Fruit fly (Drosophila melanogaster) whole organism, embryonic: ENCODE results near the gene Pex10.

Source experiments
- Abd-B ChIP-seq: fragments of 200-800 bp; sonication (Bioruptor generic); optimal IDR thresholded peaks from 2 replicates; lab custom pipeline; 2018; ENCODE audit warnings: missing biosample characterization, mild to moderate bottlenecking, missing genetic modification characterization, moderate library complexity
- Adf1 ChIP-seq: fragments of 200-800 bp; sonication (Bioruptor generic); IDR thresholded peaks from 2 replicates; pipeline ENCODE4 v1.3.6; 2022; ENCODE audit warnings: missing biosample characterization, missing genetic modification characterization
- CG10543 ChIP-seq: fragments of 200-800 bp; sonication (Bioruptor generic); optimal IDR thresholded peaks from 3 replicates; lab custom pipeline; 2017; ENCODE audit warnings: missing biosample characterization, mild to moderate bottlenecking, missing genetic modification characterization, moderate library complexity
- CG10959 ChIP-seq: fragments of 200-800 bp; sonication (Bioruptor generic); IDR thresholded peaks from 2 replicates; pipeline ENCODE4 v1.3.6; 2022; ENCODE audit warnings: missing biosample characterization, missing genetic modification characterization
- CG11398 ChIP-seq: fragments of 200-800 bp; sonication (Bioruptor generic); optimal IDR thresholded peaks from 2 replicates; lab custom pipeline; 2016; ENCODE audit warnings: missing biosample characterization, missing genetic modification characterization
- CG11504 ChIP-seq: fragments of 200-800 bp; sonication (Bioruptor generic); optimal IDR thresholded peaks from 3 replicates; lab custom pipeline; 2019; ENCODE audit warnings: missing biosample characterization, mild to moderate bottlenecking, missing genetic modification characterization, moderate library complexity
- CG11560 ChIP-seq: fragments of 200-800 bp; sonication (Bioruptor generic); IDR thresholded peaks from 3 replicates; pipeline ENCODE4 v1.3.6; 2022; ENCODE audit warnings: missing biosample characterization, missing genetic modification characterization
- CG13287 ChIP-seq: fragments of 200-800 bp; sonication (Bioruptor generic); IDR thresholded peaks from 2 replicates; pipeline ENCODE4 v1.3.6; 2022; ENCODE audit warnings: missing biosample characterization, missing genetic modification characterization; ENCODE audit not compliant: partially characterized antibody
- CG15514 ChIP-seq: fragments of 200-800 bp; sonication (Bioruptor generic); optimal IDR thresholded peaks from 3 replicates; lab custom pipeline; 2017; ENCODE audit warnings: missing biosample characterization, missing genetic modification characterization, mild to moderate bottlenecking, moderate library complexity, missing genetic modification reagents
- CG17186 ChIP-seq: fragments of 200-800 bp; sonication (Bioruptor generic); optimal IDR thresholded peaks from 3 replicates; lab custom pipeline; 2017; ENCODE audit warnings: missing biosample characterization, missing genetic modification reagents, missing genetic modification characterization
- CG17328 ChIP-seq: fragments of 200-800 bp; sonication (Bioruptor generic); IDR thresholded peaks from 2 replicates; pipeline ENCODE4 v1.3.6; 2022; ENCODE audit warnings: missing biosample characterization, missing genetic modification characterization
- CG18476 ChIP-seq: fragments of 200-800 bp; sonication (Bioruptor generic); optimal IDR thresholded peaks from 2 replicates; lab custom pipeline; 2016; ENCODE audit warnings: missing biosample characterization, mild to moderate bottlenecking, missing genetic modification characterization
- CG2875 ChIP-seq: fragments of 200-800 bp; sonication (Bioruptor generic); optimal IDR thresholded peaks from 2 replicates; lab custom pipeline; 2017; ENCODE audit warnings: missing biosample characterization, mild to moderate bottlenecking, missing genetic modification characterization, missing genetic modification reagents
- CG3163 ChIP-seq: fragments of 200-800 bp; sonication (Bioruptor generic); optimal IDR thresholded peaks from 3 replicates; lab custom pipeline; 2016; ENCODE audit warnings: missing biosample characterization, missing genetic modification characterization
- CG7357 ChIP-seq: fragments of 200-800 bp; sonication (Bioruptor generic); IDR thresholded peaks from 3 replicates; pipeline ENCODE4 v1.3.6; 2022; ENCODE audit warnings: missing biosample characterization, missing genetic modification characterization
- CG7372 ChIP-seq: fragments of 200-800 bp; sonication (Bioruptor generic); IDR thresholded peaks from 2 replicates; pipeline ENCODE4 v1.3.6; 2022; ENCODE audit warnings: missing biosample characterization, missing genetic modification characterization
- CG7839 ChIP-seq: fragments of 200-800 bp; sonication (Bioruptor generic); optimal IDR thresholded peaks from 3 replicates; lab custom pipeline; 2018; ENCODE audit warnings: missing biosample characterization, mild to moderate bottlenecking, missing genetic modification characterization, moderate library complexity
- Chrac-16 ChIP-seq: fragments of 200-800 bp; sonication (Bioruptor generic); optimal IDR thresholded peaks from 3 replicates; lab custom pipeline; 2016; ENCODE audit warnings: missing biosample characterization, missing genetic modification characterization
- Dip2 ChIP-seq: fragments of 200-800 bp; sonication (Bioruptor generic); IDR thresholded peaks from 2 replicates; pipeline ENCODE4 v1.3.6; 2022; ENCODE audit warnings: missing biosample characterization, missing genetic modification characterization
- Doc2 ChIP-seq: fragments of 200-800 bp; sonication (Bioruptor generic); IDR thresholded peaks from 2 replicates; pipeline ENCODE4 v1.3.6; 2022; ENCODE audit warnings: missing biosample characterization, missing genetic modification characterization
- H2.0 ChIP-seq: fragments of 200-800 bp; sonication (Bioruptor generic); IDR thresholded peaks from 2 replicates; pipeline ENCODE4 v1.3.6; 2022; ENCODE audit warnings: missing biosample characterization, missing genetic modification characterization
- HLHmδ ChIP-seq: fragments of 200-800 bp; sonication (Bioruptor generic); optimal IDR thresholded peaks from 2 replicates; lab custom pipeline; 2018; ENCODE audit warnings: missing biosample characterization, mild to moderate bottlenecking, missing genetic modification characterization, moderate library complexity
- Hmr ChIP-seq: fragments of 200-800 bp; sonication (Bioruptor generic); optimal IDR thresholded peaks from 3 replicates; lab custom pipeline; 2017; ENCODE audit warnings: mild to moderate bottlenecking, missing biosample characterization, missing genetic modification reagents, missing genetic modification characterization
- Hr39 ChIP-seq: fragments of >200 bp; optimal IDR thresholded peaks from 2 replicates; lab custom pipeline; 2017
- Sin3A ChIP-seq: fragments of >200 bp; optimal IDR thresholded peaks from 2 replicates; lab custom pipeline; 2018
- Spps ChIP-seq: fragments of 200-800 bp; sonication (Bioruptor generic); optimal IDR thresholded peaks from 2 replicates; lab custom pipeline; 2018; ENCODE audit warnings: missing biosample characterization, mild to moderate bottlenecking, missing genetic modification characterization
- YL-1 ChIP-seq: fragments of 200-800 bp; sonication (Bioruptor generic); optimal IDR thresholded peaks from 3 replicates; lab custom pipeline; 2017; ENCODE audit warnings: missing biosample characterization, mild to moderate bottlenecking, missing genetic modification characterization
- br ChIP-seq: fragments of >200 bp; optimal IDR thresholded peaks from 2 replicates; lab custom pipeline; 2017
- dmrt11E ChIP-seq: fragments of 200-800 bp; sonication (Bioruptor generic); optimal IDR thresholded peaks from 3 replicates; lab custom pipeline; 2018; ENCODE audit warnings: missing biosample characterization, mild to moderate bottlenecking, missing genetic modification characterization, moderate library complexity
- esg ChIP-seq: fragments of 200-800 bp; sonication (Bioruptor generic); conservative IDR thresholded peaks from 2 replicates; pipeline ENCODE4 v1.3.6; 2022; ENCODE audit warnings: missing biosample characterization, missing genetic modification characterization
- ewg ChIP-seq: fragments of 200-800 bp; sonication (Bioruptor generic); optimal IDR thresholded peaks from 3 replicates; lab custom pipeline; 2017; ENCODE audit warnings: mild to moderate bottlenecking, missing biosample characterization, missing genetic modification reagents, missing genetic modification characterization
- fd102C ChIP-seq: fragments of 200-800 bp; sonication (Bioruptor generic); optimal IDR thresholded peaks from 2 replicates; lab custom pipeline; 2018; ENCODE audit warnings: missing biosample characterization, mild to moderate bottlenecking, missing genetic modification characterization, moderate library complexity
- fru ChIP-seq: fragments of >200 bp; optimal IDR thresholded peaks from 2 replicates; lab custom pipeline; 2017
- gcm2 ChIP-seq: fragments of 200-800 bp; sonication (Bioruptor generic); optimal IDR thresholded peaks from 2 replicates; lab custom pipeline; 2016; ENCODE audit warnings: missing biosample characterization, missing genetic modification characterization
- grn ChIP-seq: fragments of 200-800 bp; sonication (Bioruptor generic); optimal IDR thresholded peaks from 3 replicates; lab custom pipeline; 2017; ENCODE audit warnings: missing biosample characterization, missing genetic modification characterization
- gro ChIP-seq: fragments of 200-800 bp; sonication (Bioruptor generic); optimal IDR thresholded peaks from 2 replicates; lab custom pipeline; 2016; ENCODE audit warnings: missing biosample characterization, missing genetic modification characterization
- h ChIP-seq: fragments of >200 bp; optimal IDR thresholded peaks from 2 replicates; lab custom pipeline; 2017
- jing ChIP-seq: fragments of 200-800 bp; sonication (Bioruptor generic); optimal IDR thresholded peaks from 2 replicates; lab custom pipeline; 2018; ENCODE audit warnings: missing biosample characterization, mild to moderate bottlenecking, missing genetic modification characterization
- klu ChIP-seq: fragments of 200-800 bp; sonication (Bioruptor generic); IDR thresholded peaks from 2 replicates; pipeline ENCODE4 v1.3.6; 2022; ENCODE audit warnings: missing biosample characterization, missing genetic modification characterization
- org-1 ChIP-seq: fragments of 200-800 bp; sonication (Bioruptor generic); optimal IDR thresholded peaks from 2 replicates; lab custom pipeline; 2017; ENCODE audit warnings: missing biosample characterization, missing genetic modification characterization
- otp ChIP-seq: fragments of 200-800 bp; sonication (Bioruptor generic); IDR thresholded peaks from 3 replicates; pipeline ENCODE4, ENCODE4 v1.3.6; 2022; ENCODE audit warnings: missing biosample characterization, missing genetic modification characterization
- pnt ChIP-seq: fragments of 200-800 bp; sonication (Bioruptor generic); optimal IDR thresholded peaks from 3 replicates; lab custom pipeline; 2016; ENCODE audit warnings: missing biosample characterization, missing genetic modification characterization
- sim ChIP-seq: fragments of 200-800 bp; sonication (Bioruptor generic); IDR thresholded peaks from 2 replicates; pipeline ENCODE4 v1.3.6; 2022; ENCODE audit warnings: missing biosample characterization, missing genetic modification characterization
- sisA ChIP-seq: fragments of 200-800 bp; sonication (Bioruptor generic); IDR thresholded peaks from 2 replicates; pipeline ENCODE4 v1.3.6; 2022; ENCODE audit warnings: missing biosample characterization, missing genetic modification characterization
- so ChIP-seq: fragments of 200-800 bp; sonication (Bioruptor generic); IDR thresholded peaks from 3 replicates; pipeline ENCODE4 v1.3.6; 2022; ENCODE audit warnings: missing biosample characterization, missing genetic modification characterization
- sr ChIP-seq: fragments of 200-800 bp; sonication (Bioruptor generic); IDR thresholded peaks from 3 replicates; pipeline ENCODE4 v1.3.6; 2022; ENCODE audit warnings: missing biosample characterization, missing genetic modification characterization
- stwl ChIP-seq: fragments of 200-800 bp; sonication (Bioruptor generic); optimal IDR thresholded peaks from 3 replicates; lab custom pipeline; 2018; ENCODE audit warnings: missing biosample characterization, mild to moderate bottlenecking, missing genetic modification characterization, moderate library complexity
- tgo ChIP-seq: fragments of 200-800 bp; sonication (Bioruptor generic); IDR thresholded peaks from 3 replicates; pipeline ENCODE4 v1.3.6; 2022; ENCODE audit warnings: missing biosample characterization, missing genetic modification characterization
- ttk ChIP-seq: fragments of 200-800 bp; sonication (Bioruptor generic); IDR thresholded peaks from 2 replicates; pipeline ENCODE4 v2.1.2; 2022; ENCODE audit warnings: missing biosample characterization, missing genetic modification characterization
- tup ChIP-seq: fragments of 200-800 bp; sonication (Bioruptor generic); optimal IDR thresholded peaks from 2 replicates; lab custom pipeline; 2016; ENCODE audit warnings: missing biosample characterization, mild to moderate bottlenecking, missing genetic modification characterization, moderate library complexity
- unc-4 ChIP-seq: fragments of 200-800 bp; sonication (Bioruptor generic); IDR thresholded peaks from 2 replicates; pipeline ENCODE4 v1.3.6; 2022; ENCODE audit warnings: missing biosample characterization, missing genetic modification characterization; ENCODE audit not compliant: partially characterized antibody
- vnd ChIP-seq: fragments of 200-800 bp; sonication (Bioruptor generic); IDR thresholded peaks from 3 replicates; pipeline ENCODE4 v1.3.6; 2022; ENCODE audit warnings: missing biosample characterization, missing genetic modification characterization; ENCODE audit not compliant: partially characterized antibody
- zfh1 ChIP-seq: fragments of 200-800 bp; sonication (Bioruptor generic); IDR thresholded peaks from 3 replicates; pipeline ENCODE4 v1.3.6; 2022; ENCODE audit warnings: missing biosample characterization, missing genetic modification characterization

Gene Pex10

DNA sequence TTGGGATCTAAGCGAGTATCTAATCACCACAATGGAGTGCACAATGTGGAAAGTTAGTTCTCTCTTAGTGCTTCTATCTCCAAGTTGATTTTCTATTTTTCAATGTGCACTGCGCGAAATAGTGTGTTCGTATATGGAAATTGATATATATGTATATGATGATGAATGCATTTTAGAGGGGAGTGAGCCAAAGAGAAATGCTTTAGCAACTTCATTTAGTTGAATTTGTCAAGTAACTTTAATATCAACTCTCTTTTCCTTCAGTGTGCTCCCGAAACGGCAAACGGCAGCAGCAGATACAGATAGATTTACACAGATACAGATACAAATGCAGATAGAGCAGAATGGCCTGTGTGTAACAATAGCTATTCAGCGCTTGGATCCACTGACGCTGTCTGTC is 26.0 kb downstream of the Pex10 start (continued):
- no peak for TF ChIP-seq CG7372 (GFP tag; lab: Robert Waterston, UW)
- no peak for TF ChIP-seq gcm2
- peak; percentile 29 for TF ChIP-seq pnt
- peak; percentile 56 for TF ChIP-seq CG2875
- no peak for TF ChIP-seq CG13287 (GFP tag; lab: Robert Waterston, UW)
- TF ChIP-seq Chrac-16 (GFP tag; lab: Kevin White, UChicago): peak; percentile 71
- TF ChIP-seq ewg (GFP tag; lab: Kevin White, UChicago): peak; percentile 57
- TF ChIP-seq Spps (tag; lab: Kevin White, UChicago): peak; percentile 0
- no peak for TF ChIP-seq CG15514
- no peak for TF ChIP-seq tup (GFP tag; lab: Kevin White, UChicago)
- peak; percentile 30; the same call in 1 of the 2 replicates for TF ChIP-seq sisA (GFP tag; lab: Robert Waterston, UW)
- TF ChIP-seq gro (GFP tag; lab: Kevin White, UChicago): no peak
- TF ChIP-seq ttk (GFP tag; lab: Robert Waterston, UW): peak; percentile 57; the same call in 1 of the 2 replicates
- TF ChIP-seq CG10959: no peak
- peak; percentile 84 for TF ChIP-seq otp (GFP tag; lab: Robert Waterston, UW)
- no peak for TF ChIP-seq br (lab: Kevin White, UChicago)
- TF ChIP-seq tgo (GFP tag; lab: Robert Waterston, UW): peak; percentile 64
- peak; percentile 7 for TF ChIP-seq Hmr (GFP tag; lab: Kevin White, UChicago)
- no peak for TF ChIP-seq fru (lab: Kevin White, UChicago)
- peak; percentile 57 for TF ChIP-seq H2.0 (GFP tag; lab: Robert Waterston, UW)
- TF ChIP-seq CG18476: no peak
- TF ChIP-seq klu (GFP tag; lab: Robert Waterston, UW): 0 out of 2 replicates have a peak, but pooled peaks have one; percentile 10
- TF ChIP-seq CG10543 (GFP tag; lab: Kevin White, UChicago): no peak
- TF ChIP-seq CG7839 (tag; lab: Kevin White, UChicago): peak; percentile 72
- TF ChIP-seq stwl (tag; lab: Kevin White, UChicago): no peak
- TF ChIP-seq esg: peak; percentile 71
- TF ChIP-seq CG3163 (GFP tag; lab: Kevin White, UChicago): no peak
- peak; percentile 72 for TF ChIP-seq dmrt11E (tag; lab: Kevin White, UChicago)
- peak; percentile 78 for TF ChIP-seq CG17328
- TF ChIP-seq jing: peak; percentile 63
- TF ChIP-seq sr (GFP tag; lab: Robert Waterston, UW): no peak
- TF ChIP-seq vnd (GFP tag; lab: Robert Waterston, UW): no peak
- TF ChIP-seq CG7357 (GFP tag; lab: Robert Waterston, UW): 0 out of 3 replicates have a peak, but pooled peaks have one; percentile 51
- no peak for TF ChIP-seq Hr39 (lab: Kevin White, UChicago)
- peak; percentile 41 for TF ChIP-seq Abd-B (GFP tag; lab: Kevin White, UChicago)
- no peak for TF ChIP-seq CG11504
- TF ChIP-seq Dip2: no peak
- TF ChIP-seq YL-1 (GFP tag; lab: Kevin White, UChicago): no peak
- peak; percentile 38 for TF ChIP-seq CG11398
- TF ChIP-seq so: peak; percentile 67; the same call in 2 of the 3 replicates
- TF ChIP-seq Doc2: no peak
- peak; percentile 82; the same call in 2 of the 3 replicates for TF ChIP-seq zfh1
- peak; percentile 45 for TF ChIP-seq org-1 (GFP tag; lab: Kevin White, UChicago)
- TF ChIP-seq sim: peak; percentile 70; the same call in 1 of the 2 replicates
- TF ChIP-seq fd102C (GFP tag; lab: Kevin White, UChicago): no peak
- no peak for TF ChIP-seq CG11560 (tag; lab: Robert Waterston, UW)
- TF ChIP-seq Sin3A (lab: Kevin White, UChicago): no peak
- no peak for TF ChIP-seq CG17186 (GFP tag; lab: Kevin White, UChicago)
- no peak for TF ChIP-seq h (lab: Kevin White, UChicago)
- no peak for TF ChIP-seq Adf1
- no peak for TF ChIP-seq unc-4 (GFP tag; lab: Robert Waterston, UW)
- TF ChIP-seq grn (GFP tag; lab: Kevin White, UChicago): peak; percentile 7
- no peak for TF ChIP-seq HLHmδ (GFP tag; lab: Kevin White, UChicago)
